Worm (Caenorhabditis elegans) whole organism, L2 larva: ENCODE data around the gene C36E8.6.

Experiments used
- F13H6.1 ChIP-seq: sonication (generic microtip); optimal IDR thresholded peaks from 2 replicates; lab custom pipeline; 2016; ENCODE audit warnings: missing genetic modification characterization, missing compliant biosample characterization
- ceh-16 ChIP-seq: fragments of 150-350 bp; optimal IDR thresholded peaks from 2 replicates; lab custom pipeline; 2014; ENCODE audit warnings: missing biosample characterization, missing genetic modification characterization
- crh-2 ChIP-seq: sonication (generic microtip); optimal IDR thresholded peaks from 2 replicates; lab custom pipeline; 2017; ENCODE audit warnings: missing biosample characterization, missing genetic modification characterization
- egl-27 ChIP-seq: sonication (generic microtip); optimal IDR thresholded peaks from 3 replicates; lab custom pipeline; 2017; ENCODE audit warnings: missing biosample characterization, missing genetic modification reagents, missing genetic modification characterization
- elt-1 ChIP-seq: fragments of 150-350 bp; optimal IDR thresholded peaks from 2 replicates; lab custom pipeline; 2014; ENCODE audit warnings: missing biosample characterization, missing genetic modification characterization
- fos-1 ChIP-seq: fragments of 150-350 bp; optimal IDR thresholded peaks from 2 replicates; lab custom pipeline; 2014; ENCODE audit warnings: missing biosample characterization, missing genetic modification characterization
- mab-5 ChIP-seq: fragments of 150-350 bp; optimal IDR thresholded peaks from 2 replicates; lab custom pipeline; 2014; ENCODE audit warnings: missing biosample characterization, missing genetic modification characterization
- mbf-1 ChIP-seq: sonication (generic microtip); optimal IDR thresholded peaks from 2 replicates; lab custom pipeline; 2017; ENCODE audit warnings: missing biosample characterization, missing genetic modification characterization
- mdl-1 ChIP-seq, 2 experiments: fragments of 150-350 bp in 1 of 2; sonication (generic microtip) in 1 of 2; optimal IDR thresholded peaks; 2 replicates each; lab custom pipeline; 2017; ENCODE audit warnings: missing biosample characterization in 2 of 2, missing genetic modification characterization in 2 of 2
- nhr-21 ChIP-seq: fragments of 150-350 bp; optimal IDR thresholded peaks from 2 replicates; lab custom pipeline; 2014; ENCODE audit warnings: missing biosample characterization, missing genetic modification characterization
- nhr-23 ChIP-seq: fragments of 150-350 bp; optimal IDR thresholded peaks from 2 replicates; lab custom pipeline; 2014; ENCODE audit warnings: missing biosample characterization, missing genetic modification reagents, missing genetic modification characterization
- sem-4 ChIP-seq: fragments of 150-350 bp; optimal IDR thresholded peaks from 2 replicates; lab custom pipeline; 2014; ENCODE audit warnings: missing biosample characterization, missing genetic modification reagents, missing genetic modification characterization
- sma-3 ChIP-seq: sonication (generic microtip); optimal IDR thresholded peaks from 2 replicates; lab custom pipeline; 2016; ENCODE audit warnings: missing genetic modification reagents, missing genetic modification characterization, missing compliant biosample characterization
- sma-9 ChIP-seq, 2 experiments: fragments of 150-350 bp in 1 of 2; sonication (generic microtip) in 1 of 2; optimal IDR thresholded peaks; 2 replicates each; lab custom pipeline; 2014 to 2016; ENCODE audit warnings: missing genetic modification characterization in 2 of 2, mild to moderate bottlenecking in 1 of 2, missing biosample characterization in 1 of 2, missing compliant biosample characterization in 1 of 2, missing genetic modification reagents in 1 of 2, moderate library complexity in 1 of 2
- snpc-4 ChIP-seq: fragments of 150-350 bp; optimal IDR thresholded peaks from 2 replicates; lab custom pipeline; 2014; ENCODE audit warnings: missing biosample characterization, missing genetic modification characterization
- unc-62 ChIP-seq: fragments of 150-350 bp; optimal IDR thresholded peaks from 2 replicates; lab custom pipeline; 2014; ENCODE audit warnings: missing biosample characterization, missing genetic modification reagents, missing genetic modification characterization

Gene C36E8.6

DNA sequence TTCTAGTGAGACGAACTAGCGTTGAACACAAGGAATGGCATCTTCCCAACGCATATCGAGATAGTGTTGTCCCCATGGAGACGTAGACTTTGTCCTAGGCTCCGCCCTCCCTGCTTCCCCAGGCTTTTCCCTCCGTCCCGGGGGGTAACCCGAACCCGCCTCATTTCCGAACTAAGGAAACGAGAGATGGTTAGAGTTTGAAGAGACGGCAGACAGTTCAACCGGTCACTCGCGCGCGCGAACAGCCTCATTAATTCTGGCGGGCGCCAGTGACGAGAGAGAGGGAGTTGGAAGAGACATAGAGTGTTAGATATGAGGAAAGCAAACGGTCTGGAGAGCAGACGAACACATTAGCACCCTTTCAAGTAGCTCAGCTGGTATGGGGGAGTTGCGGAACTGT lies 49.5 kb downstream of the C36E8.6 start:
- TF ChIP-seq nhr-23 = no peak
- no peak for TF ChIP-seq crh-2 (tag; lab: Kevin White, UChicago)
- TF ChIP-seq nhr-21 (tag; lab: Kevin White, UChicago) = no peak
- no peak for TF ChIP-seq unc-62 (GFP tag; lab: Kevin White, UChicago)
- no peak for TF ChIP-seq egl-27 (tag; lab: Kevin White, UChicago)
- TF ChIP-seq elt-1 (tag; lab: Kevin White, UChicago) = no peak
- no peak for TF ChIP-seq snpc-4
- TF ChIP-seq sma-3 = no peak
- no peak for TF ChIP-seq mab-5
- peak; percentile 38 for TF ChIP-seq sem-4
- peak; percentile 73 for TF ChIP-seq F13H6.1
- TF ChIP-seq sma-9 (GFP tag; optimal IDR thresholded peaks at IDR 0.05; lab: Kevin White, UChicago) = peak; percentile 9
- no peak for TF ChIP-seq sma-9 (tag; optimal IDR thresholded peaks at IDR 0.05; lab: Kevin White, UChicago)
- TF ChIP-seq mdl-1 (tag; optimal IDR thresholded peaks at IDR 0.05; lab: Kevin White, UChicago) = no peak
- no peak for TF ChIP-seq ceh-16 (tag; lab: Kevin White, UChicago)
- no peak for TF ChIP-seq mbf-1 (tag; lab: Kevin White, UChicago)
- peak; percentile 10 for TF ChIP-seq fos-1
